Fruit fly (Drosophila melanogaster): ENCODE data around the gene Mst57Db.

Gene Mst57Db

DNA sequence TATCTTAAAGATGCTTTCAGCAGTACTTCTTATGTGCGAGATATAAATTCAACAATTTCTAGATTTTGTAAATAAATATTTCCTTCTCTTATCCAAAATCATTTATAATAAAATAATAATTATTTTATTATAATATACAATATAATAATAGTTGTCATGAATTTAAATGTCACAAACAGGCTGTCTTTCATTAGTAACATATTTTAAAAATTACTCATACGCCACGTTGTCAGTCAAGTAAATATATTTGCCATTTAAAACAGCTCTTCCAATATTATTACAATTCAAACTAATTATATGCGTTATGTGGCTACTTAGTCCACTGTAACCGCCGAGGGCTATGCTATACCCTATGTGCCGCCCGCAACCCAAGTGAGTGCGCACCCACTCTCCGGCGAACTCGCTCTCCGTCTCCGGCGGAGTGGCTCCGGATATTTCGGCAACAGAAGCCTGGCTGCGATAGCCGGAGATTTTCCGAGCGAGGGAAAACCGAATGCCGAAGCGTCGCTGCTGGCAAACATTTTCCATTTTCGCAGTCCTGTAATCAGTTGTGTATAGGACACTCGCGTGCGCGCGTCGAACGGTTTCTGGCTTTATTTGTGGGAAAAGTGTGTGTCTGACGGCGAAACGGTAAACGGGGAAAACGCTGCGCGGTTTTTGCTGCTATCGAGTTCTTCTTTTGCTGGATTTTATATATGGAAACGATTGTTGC, 25.0 kb upstream of the Mst57Db start, which contains the start of gene CG5890:
CG5890 (plus strand) TSS at position 561 of the 712 bp plus-strand sequence.
- TF ChIP-seq CG8319 (GFP tag; optimal IDR thresholded peaks at IDR 0.05) (no peak), Eip78C (GFP tag) (peak; percentile 28), CG10669 (GFP tag; optimal IDR thresholded peaks at IDR 0.05) (peak; percentile 11), CG32006 (GFP tag; optimal IDR thresholded peaks at IDR 0.05) (peak; percentile 57), ss (GFP tag; optimal IDR thresholded peaks at IDR 0.05) (peak in 1 of 2 experiments; percentile 29)

dm6 chr3R:25854825-25855224, 24.1 kb upstream of the Mst57Db start:
- TF ChIP-seq Hr39 (GFP tag; optimal IDR thresholded peaks at IDR 0.05): no peak
- no peak for TF ChIP-seq CG11902 (GFP tag; optimal IDR thresholded peaks at IDR 0.05)
- no peak for TF ChIP-seq CG8319 (GFP tag; optimal IDR thresholded peaks at IDR 0.05)
- TF ChIP-seq CG8632 (GFP tag; optimal IDR thresholded peaks at IDR 0.05): no peak
- TF ChIP-seq CG32006 (GFP tag; optimal IDR thresholded peaks at IDR 0.05): peak; percentile 30
- TF ChIP-seq net (GFP tag; optimal IDR thresholded peaks at IDR 0.05): no peak
- TF ChIP-seq Ets21C (GFP tag; optimal IDR thresholded peaks at IDR 0.05): no peak
- TF ChIP-seq CG3919 (GFP tag; optimal IDR thresholded peaks at IDR 0.05): peak; percentile 12
- TF ChIP-seq CG7368 (GFP tag; optimal IDR thresholded peaks at IDR 0.05): no peak
- peak; percentile 10 for TF ChIP-seq Ets96B (tag; optimal IDR thresholded peaks at IDR 0.05)
- TF ChIP-seq fd85E (GFP tag; optimal IDR thresholded peaks at IDR 0.05): no peak
- TF ChIP-seq Eip78C (GFP tag): no peak
- peak; percentile 58 for TF ChIP-seq CG15336 (GFP tag; IDR thresholded peaks at IDR 0.05)
- TF ChIP-seq eg (GFP tag; IDR thresholded peaks at IDR 0.05): peak; percentile 53; the same call in 1 of the 3 replicates
- TF ChIP-seq vri (GFP tag; optimal IDR thresholded peaks at IDR 0.05): no peak
- peak; percentile 42; the same call in 1 of the 3 replicates for TF ChIP-seq CG8119 (GFP tag; IDR thresholded peaks at IDR 0.05)
- peak; percentile 41; the same call in 1 of the 3 replicates for TF ChIP-seq CG6163 (GFP tag; IDR thresholded peaks at IDR 0.05)
- TF ChIP-seq svp (GFP tag): peak; percentile 9
- no peak for TF ChIP-seq CG6276 (GFP tag; optimal IDR thresholded peaks at IDR 0.05)
- no peak for TF ChIP-seq CG31627 (GFP tag; optimal IDR thresholded peaks at IDR 0.05)
- no peak for TF ChIP-seq Hr38 (GFP tag; optimal IDR thresholded peaks at IDR 0.05)
- peak; percentile 16 for TF ChIP-seq achi (GFP tag; optimal IDR thresholded peaks at IDR 0.05)
- no peak for TF ChIP-seq CG9139 (GFP tag; optimal IDR thresholded peaks at IDR 0.05)
- no peak for TF ChIP-seq Sox15 (GFP tag; optimal IDR thresholded peaks at IDR 0.05)
- no peak for TF ChIP-seq topi (GFP tag; optimal IDR thresholded peaks at IDR 0.05)
- peak; percentile 7 for TF ChIP-seq Hr4 (GFP tag; optimal IDR thresholded peaks at IDR 0.05)
- peak; percentile 23 for TF ChIP-seq CG3032 (tag; optimal IDR thresholded peaks at IDR 0.05)
- no peak for TF ChIP-seq CG34406 (GFP tag; optimal IDR thresholded peaks at IDR 0.05)
- TF ChIP-seq Gug (GFP tag; IDR thresholded peaks at IDR 0.05): no peak
- no peak for TF ChIP-seq cyc (GFP tag; optimal IDR thresholded peaks at IDR 0.05)
- no peak for TF ChIP-seq CG4318 (GFP tag; optimal IDR thresholded peaks at IDR 0.05)

DNA sequence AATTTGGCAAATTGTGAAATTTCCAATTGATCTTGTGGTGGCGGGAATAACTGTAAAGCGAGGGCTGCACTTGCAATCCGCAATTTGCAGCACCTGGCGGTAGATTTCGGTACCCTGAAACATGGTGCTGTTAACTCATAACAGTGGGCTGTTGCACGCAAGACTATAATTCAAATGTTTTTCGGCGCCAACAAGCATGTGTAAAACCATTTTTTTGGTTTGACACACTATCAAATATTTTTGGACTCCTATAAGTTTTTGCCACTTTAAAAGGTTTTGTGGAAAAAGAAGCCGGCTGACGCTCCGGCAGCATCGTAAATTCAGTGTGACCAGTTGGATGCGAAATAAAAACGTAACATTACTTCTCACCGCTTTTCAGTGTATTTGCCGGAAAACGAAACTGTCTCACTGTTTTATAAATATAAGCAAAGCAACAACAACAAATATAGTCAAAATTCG, 20.5 kb upstream of the Mst57Db start, which contains the start of the genes CG14545 and CG5886:
CG14545 (minus strand) TSS at position 68 of the 459 bp plus-strand sequence.
CG5886 (plus strand) TSS at position 409 of the 459 bp plus-strand sequence.
- TF ChIP-seq Hr38 (GFP tag; optimal IDR thresholded peaks at IDR 0.05) (no peak), CG15336 (GFP tag; IDR thresholded peaks at IDR 0.05) (no peak), cyc (GFP tag; optimal IDR thresholded peaks at IDR 0.05) (peak; percentile 33), vri (GFP tag; optimal IDR thresholded peaks at IDR 0.05) (no peak), spab (GFP tag; optimal IDR thresholded peaks at IDR 0.05) (no peak), Hr39 (GFP tag; optimal IDR thresholded peaks at IDR 0.05) (peak; percentile 24), CG3919 (GFP tag; optimal IDR thresholded peaks at IDR 0.05) (peak; percentile 3), lz (GFP tag; optimal IDR thresholded peaks at IDR 0.05) (peak; percentile 25), topi (GFP tag; optimal IDR thresholded peaks at IDR 0.05) (no peak), CG31627 (GFP tag; optimal IDR thresholded peaks at IDR 0.05) (peak; percentile 8)

Data from whole organism, prepupa.